Fruit fly (Drosophila melanogaster) whole organism, pupa: ENCODE data around the gene per.

Source experiments
- CG13204 ChIP-seq: fragments of 200-800 bp; sonication (Bioruptor generic); optimal IDR thresholded peaks from 2 replicates; lab custom pipeline; 2018; ENCODE audit warnings: missing biosample characterization, mild to moderate bottlenecking, missing genetic modification characterization, moderate library complexity
- CG34367 ChIP-seq: fragments of 200-800 bp; sonication (Bioruptor generic); optimal IDR thresholded peaks from 2 replicates; lab custom pipeline; 2018; ENCODE audit warnings: missing biosample characterization, mild to moderate bottlenecking, missing genetic modification characterization
- CG8159 ChIP-seq: fragments of 200-800 bp; sonication (Bioruptor generic); optimal IDR thresholded peaks from 3 replicates; lab custom pipeline; 2018; ENCODE audit warnings: missing biosample characterization, mild to moderate bottlenecking, missing genetic modification characterization, moderate library complexity
- CG8301 ChIP-seq: fragments of 200-800 bp; sonication (Bioruptor generic); optimal IDR thresholded peaks from 2 replicates; lab custom pipeline; 2018; ENCODE audit warnings: missing biosample characterization, mild to moderate bottlenecking, missing genetic modification characterization
- gl ChIP-seq: fragments of 200-800 bp; sonication (Bioruptor generic); optimal IDR thresholded peaks from 2 replicates; lab custom pipeline; 2018; ENCODE audit warnings: missing biosample characterization, mild to moderate bottlenecking, missing genetic modification characterization

DNA sequence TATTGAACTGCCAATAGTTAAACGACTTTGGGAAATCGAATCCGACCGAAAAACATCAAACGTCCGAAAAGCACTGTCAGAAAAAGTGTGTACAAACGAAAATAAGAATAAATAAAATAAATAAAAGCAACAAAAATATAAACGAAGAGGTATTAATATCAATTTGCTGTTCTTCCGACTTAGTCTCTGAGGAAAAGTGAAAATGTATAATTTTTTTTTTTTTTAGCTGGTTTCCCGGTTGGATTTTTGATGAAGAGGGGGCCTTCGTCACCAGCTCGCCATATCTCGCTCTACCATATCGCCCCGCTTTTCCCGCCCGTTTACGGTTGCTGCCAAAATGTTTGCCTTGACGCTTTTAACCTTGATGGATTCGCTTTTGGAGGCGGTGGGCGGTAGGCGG is 46.7 kb upstream of the per start:
- TF ChIP-seq CG8159 (no peak), CG13204 (GFP tag; lab: Kevin White, UChicago) (no peak), CG34367 (tag; lab: Kevin White, UChicago) (no peak), gl (tag; lab: Kevin White, UChicago) (no peak), CG8301 (tag; lab: Kevin White, UChicago) (no peak)
